Fruit fly (Drosophila melanogaster): ENCODE data around the gene CG13386.

Gene CG13386

dm6 chr2L:8398721-8399120 lies at the start of gene CG13386:
CG13386 (plus strand) TSS chr2L:8399021.
- TF ChIP-seq CG12768 (GFP tag; optimal IDR thresholded peaks at IDR 0.05) (no peak), CG1620 (GFP tag; optimal IDR thresholded peaks at IDR 0.05) (no peak), CG33017 (tag; optimal IDR thresholded peaks at IDR 0.05) (no peak), Clk (GFP tag; optimal IDR thresholded peaks at IDR 0.05) (no peak), cic (GFP tag; optimal IDR thresholded peaks at IDR 0.05) (no peak), toe (GFP tag; optimal IDR thresholded peaks at IDR 0.05) (no peak), CG7101 (tag; optimal IDR thresholded peaks at IDR 0.05) (no peak), Crg-1 (GFP tag; optimal IDR thresholded peaks at IDR 0.05) (no peak)

DNA sequence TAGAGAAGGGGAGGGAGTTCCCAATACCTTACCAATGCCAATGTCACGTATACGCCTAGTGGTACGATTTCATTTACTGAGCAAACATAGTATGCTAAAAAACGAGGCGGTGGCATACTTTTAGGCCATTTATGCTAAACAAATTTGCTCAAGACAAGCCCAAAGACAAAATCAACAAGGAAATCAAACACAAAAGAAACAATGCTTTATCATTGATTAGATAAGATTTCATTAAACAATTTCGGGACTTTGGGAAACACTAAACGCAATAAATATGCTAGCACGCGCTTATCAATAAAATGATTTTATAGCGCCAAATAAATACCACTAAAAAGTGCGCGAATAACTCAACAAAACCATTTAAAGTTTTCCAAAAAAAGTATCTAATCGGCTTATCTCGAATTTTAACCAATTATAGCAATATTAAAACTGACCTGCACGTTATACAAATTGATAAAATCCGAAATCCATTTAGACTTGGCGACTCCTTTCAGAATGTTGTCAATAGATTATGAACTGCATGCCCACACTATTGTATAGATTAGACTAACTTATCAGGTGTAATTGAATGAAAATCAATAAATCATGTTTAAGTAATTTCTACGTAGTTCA lies 48.2 kb upstream of the CG13386 start:
- no peak for TF ChIP-seq CG7045 (GFP tag; optimal IDR thresholded peaks at IDR 0.05)
- TF ChIP-seq kay (GFP tag; ENCODE audit: borderline replicate concordance), result peak; percentile 56

DNA sequence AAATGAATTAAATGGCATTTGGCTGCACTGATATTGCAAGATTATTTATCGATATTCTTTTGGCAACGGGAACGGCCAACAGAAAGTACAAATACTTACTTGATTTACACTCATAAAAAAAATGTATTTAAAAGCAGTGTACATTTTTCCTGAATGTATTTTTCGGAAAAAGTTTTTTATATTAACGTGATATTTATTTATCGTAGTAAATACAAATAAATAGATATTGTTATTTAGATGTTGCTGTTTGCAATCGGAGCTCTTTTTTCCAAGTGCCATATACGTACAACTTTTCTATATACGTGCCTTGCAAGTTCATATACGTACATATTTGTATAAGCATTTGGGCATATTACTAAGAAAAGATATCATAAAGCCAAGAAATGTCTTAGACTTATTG lies 47.5 kb upstream of the CG13386 start:
- TF ChIP-seq ovo (GFP tag; optimal IDR thresholded peaks at IDR 0.05) (no peak), kay (GFP tag; ENCODE audit: borderline replicate concordance) (no peak), Clk (GFP tag; optimal IDR thresholded peaks at IDR 0.05) (no peak)

DNA sequence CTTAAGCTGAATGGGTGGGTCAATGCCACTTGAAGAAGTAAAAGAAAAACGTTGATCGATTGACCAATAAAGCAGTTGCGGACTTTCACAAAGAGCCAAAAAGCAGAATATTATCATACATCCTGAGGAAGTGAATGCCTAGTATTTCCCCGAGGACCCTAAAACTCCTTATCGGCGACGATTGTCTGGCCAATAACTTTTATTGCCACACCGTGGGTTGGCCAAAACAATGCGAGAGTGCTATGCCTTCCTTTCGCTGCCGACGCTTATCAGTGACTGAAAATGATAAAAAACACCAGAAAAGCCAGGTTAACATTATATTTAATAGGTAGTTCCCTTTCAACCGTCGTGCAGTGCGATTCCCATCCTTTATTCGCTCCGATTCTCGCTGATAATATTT lies 47.0 kb upstream of the CG13386 start, which contains the start of gene Mur29B:
TSS of gene Mur29B (plus strand) at position 324 of the 400 bp plus-strand sequence.
- TF ChIP-seq kay (GFP tag; ENCODE audit: borderline replicate concordance), result peak; percentile 65
- TF ChIP-seq bab1 (GFP tag; optimal IDR thresholded peaks at IDR 0.05), result no peak
- TF ChIP-seq CG7045 (GFP tag; optimal IDR thresholded peaks at IDR 0.05), result no peak
- no peak for TF ChIP-seq toe (GFP tag; optimal IDR thresholded peaks at IDR 0.05)
- TF ChIP-seq cic (GFP tag; optimal IDR thresholded peaks at IDR 0.05), result no peak

DNA sequence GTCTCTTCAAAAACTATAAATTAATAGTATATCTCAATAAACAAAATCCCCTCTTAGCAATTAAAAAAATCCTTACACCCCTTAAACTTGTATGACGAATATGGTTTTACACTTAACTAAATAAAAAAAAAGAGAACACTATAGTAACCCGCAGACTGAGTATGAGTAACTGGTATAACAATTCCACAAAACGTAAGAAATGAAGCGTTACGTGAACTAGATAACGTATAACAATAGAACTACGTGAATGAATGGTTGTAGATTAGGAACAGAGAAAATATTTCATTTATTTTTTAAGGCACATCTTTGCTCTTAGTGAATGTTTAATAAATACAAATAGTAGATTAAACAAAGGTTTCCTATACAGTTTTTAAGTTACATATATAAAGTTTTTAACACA lies 43.4 kb upstream of the CG13386 start:
- TF ChIP-seq kay (GFP tag; ENCODE audit: borderline replicate concordance), result peak; percentile 38
- no peak for TF ChIP-seq CG33017 (tag; optimal IDR thresholded peaks at IDR 0.05)
- TF ChIP-seq CG1620 (GFP tag; optimal IDR thresholded peaks at IDR 0.05), result no peak
- no peak for TF ChIP-seq CG7101 (tag; optimal IDR thresholded peaks at IDR 0.05)
- TF ChIP-seq Mnt (GFP tag; optimal IDR thresholded peaks at IDR 0.05), result no peak

- TF ChIP-seq CG11617 (GFP tag; optimal IDR thresholded peaks at IDR 0.05) (peak; percentile 68), ovo (GFP tag; optimal IDR thresholded peaks at IDR 0.05) (peak; percentile 9), kay (GFP tag; ENCODE audit: borderline replicate concordance) (no peak), Hr96 (GFP tag; optimal IDR thresholded peaks at IDR 0.05) (peak; percentile 3), cic (GFP tag; optimal IDR thresholded peaks at IDR 0.05) (peak; percentile 9), CG5204 (GFP tag; optimal IDR thresholded peaks at IDR 0.05) (peak; percentile 49), CG12768 (GFP tag; optimal IDR thresholded peaks at IDR 0.05) (peak; percentile 12), CG14711 (tag; optimal IDR thresholded peaks at IDR 0.05) (peak; percentile 9), Crg-1 (GFP tag; optimal IDR thresholded peaks at IDR 0.05) (peak; percentile 54), CG7045 (GFP tag; optimal IDR thresholded peaks at IDR 0.05) (peak; percentile 21), cnc (optimal IDR thresholded peaks at IDR 0.05) (no peak), Clk (GFP tag; optimal IDR thresholded peaks at IDR 0.05) (no peak), CG33017 (tag; optimal IDR thresholded peaks at IDR 0.05) (peak; percentile 34), CG1620 (GFP tag; optimal IDR thresholded peaks at IDR 0.05) (no peak), tj (GFP tag; optimal IDR thresholded peaks at IDR 0.05) (peak; percentile 34), pad (GFP tag; optimal IDR thresholded peaks at IDR 0.05) (peak; percentile 75), toe (GFP tag; optimal IDR thresholded peaks at IDR 0.05) (peak; percentile 40), Mnt (GFP tag; optimal IDR thresholded peaks at IDR 0.05) (peak; percentile 67), bab1 (GFP tag; optimal IDR thresholded peaks at IDR 0.05) (peak; percentile 87), CG7101 (tag; optimal IDR thresholded peaks at IDR 0.05) (peak; percentile 64)
Observed at dm6 chr2L:8361204-8361952, 37.4 kb upstream of the CG13386 start.

DNA sequence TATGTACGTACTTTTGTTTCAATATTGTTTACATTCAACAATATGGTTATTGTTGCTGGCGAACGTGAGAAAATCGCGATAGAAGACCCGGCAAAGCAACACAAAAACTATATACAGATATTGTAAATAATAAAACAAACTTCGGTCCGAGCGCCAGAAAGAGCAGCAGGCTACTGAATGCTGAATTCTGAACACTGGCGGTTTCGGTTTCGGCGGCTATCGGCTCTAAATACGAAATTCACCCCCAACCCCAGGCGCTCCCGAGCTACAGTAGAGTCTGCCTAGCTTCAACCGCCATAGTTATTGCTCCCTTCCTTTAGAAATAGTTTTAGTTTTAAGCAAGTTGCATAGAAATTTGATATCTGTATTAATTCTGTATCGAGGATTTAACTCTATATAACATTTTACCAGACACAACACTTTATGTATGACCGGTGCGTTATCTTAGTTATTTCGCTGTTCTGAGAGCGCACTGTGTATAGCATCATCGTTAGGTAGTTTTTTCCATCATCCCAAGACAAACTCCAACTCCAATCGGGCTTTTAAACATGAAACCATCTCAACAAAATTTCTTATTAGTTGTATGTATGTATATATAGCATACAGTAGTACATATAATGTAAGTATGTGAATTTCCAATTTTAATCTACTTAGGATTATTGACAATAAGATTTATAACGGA lies 36.4 kb upstream of the CG13386 start, which contains the start of gene CG7627:
TSS of gene CG7627 (minus strand) at position 197 of the 682 bp plus-strand sequence.
- TF ChIP-seq kay (GFP tag; ENCODE audit: borderline replicate concordance), result peak; percentile 72
- peak; percentile 85 for TF ChIP-seq Hr96 (GFP tag; optimal IDR thresholded peaks at IDR 0.05)
- peak; percentile 76 for TF ChIP-seq cic (GFP tag; optimal IDR thresholded peaks at IDR 0.05)
- peak; percentile 24 for TF ChIP-seq ovo (GFP tag; optimal IDR thresholded peaks at IDR 0.05)
- TF ChIP-seq toe (GFP tag; optimal IDR thresholded peaks at IDR 0.05), result peak; percentile 69
- TF ChIP-seq CG11617 (GFP tag; optimal IDR thresholded peaks at IDR 0.05), result peak; percentile 81
- TF ChIP-seq Mnt (GFP tag; optimal IDR thresholded peaks at IDR 0.05), result peak; percentile 82
- peak; percentile 73 for TF ChIP-seq CG12768 (GFP tag; optimal IDR thresholded peaks at IDR 0.05)
- no peak for TF ChIP-seq cnc (optimal IDR thresholded peaks at IDR 0.05)
- TF ChIP-seq CG7101 (tag; optimal IDR thresholded peaks at IDR 0.05), result peak; percentile 79
- peak; percentile 54 for TF ChIP-seq pad (GFP tag; optimal IDR thresholded peaks at IDR 0.05)
- TF ChIP-seq tj (GFP tag; optimal IDR thresholded peaks at IDR 0.05), result no peak
- TF ChIP-seq CG14711 (tag; optimal IDR thresholded peaks at IDR 0.05), result peak; percentile 60
- TF ChIP-seq CG1620 (GFP tag; optimal IDR thresholded peaks at IDR 0.05), result peak; percentile 64
- TF ChIP-seq CG33017 (tag; optimal IDR thresholded peaks at IDR 0.05), result peak; percentile 39
- TF ChIP-seq CG7045 (GFP tag; optimal IDR thresholded peaks at IDR 0.05), result peak; percentile 69
- TF ChIP-seq Clk (GFP tag; optimal IDR thresholded peaks at IDR 0.05), result peak; percentile 54
- TF ChIP-seq bab1 (GFP tag; optimal IDR thresholded peaks at IDR 0.05), result peak; percentile 66
- peak; percentile 62 for TF ChIP-seq Crg-1 (GFP tag; optimal IDR thresholded peaks at IDR 0.05)
- TF ChIP-seq CG5204 (GFP tag; optimal IDR thresholded peaks at IDR 0.05), result peak; percentile 65
